Worm (Caenorhabditis elegans) whole organism, L4/young adult: ENCODE measurements around the gene B0286.1.

Experiments
- W03F9.2 ChIP-seq: fragments of 150-350 bp; optimal IDR thresholded peaks from 2 replicates; lab custom pipeline; 2014; ENCODE audit warnings: missing biosample characterization, missing genetic modification characterization
- dao-5 ChIP-seq: sonication (generic microtip); optimal IDR thresholded peaks from 2 replicates; lab custom pipeline; 2016; ENCODE audit warnings: missing genotype, missing genetic modification characterization, moderate library complexity, missing compliant biosample characterization
- him-1 ChIP-seq: sonication (generic microtip); optimal IDR thresholded peaks from 2 replicates; lab custom pipeline; 2016; ENCODE audit warnings: missing genotype, missing genetic modification reagents, missing genetic modification characterization, missing compliant biosample characterization

B0286.1 gene

ce11 chrII:4434278-4434677 lies 56.0 kb downstream of the B0286.1 start:
- TF ChIP-seq dao-5 (no peak), W03F9.2 (tag; lab: Kevin White, UChicago) (no peak), him-1 (tag; lab: Kevin White, UChicago) (no peak)

- no peak for TF ChIP-seq dao-5
- no peak for TF ChIP-seq W03F9.2 (tag; lab: Kevin White, UChicago)
Observed at ce11 chrII:4435134-4435533, 56.8 kb downstream of the B0286.1 start, which contains the start of gene nhr-273. Gene nhr-273 (plus strand): TSS chrII:4435300.
